Fruit fly (Drosophila melanogaster) ovary, adult (tissue): ENCODE results near the gene Pex7.

Source experiments
- CG17801 ChIP-seq: fragments of 200-800 bp; optimal IDR thresholded peaks from 2 replicates; lab custom pipeline; 2019; ENCODE audit warnings: missing biosample characterization, mild to moderate bottlenecking, missing genetic modification characterization, moderate library complexity; ENCODE audit not compliant: partially characterized antibody

Gene Pex7

DNA sequence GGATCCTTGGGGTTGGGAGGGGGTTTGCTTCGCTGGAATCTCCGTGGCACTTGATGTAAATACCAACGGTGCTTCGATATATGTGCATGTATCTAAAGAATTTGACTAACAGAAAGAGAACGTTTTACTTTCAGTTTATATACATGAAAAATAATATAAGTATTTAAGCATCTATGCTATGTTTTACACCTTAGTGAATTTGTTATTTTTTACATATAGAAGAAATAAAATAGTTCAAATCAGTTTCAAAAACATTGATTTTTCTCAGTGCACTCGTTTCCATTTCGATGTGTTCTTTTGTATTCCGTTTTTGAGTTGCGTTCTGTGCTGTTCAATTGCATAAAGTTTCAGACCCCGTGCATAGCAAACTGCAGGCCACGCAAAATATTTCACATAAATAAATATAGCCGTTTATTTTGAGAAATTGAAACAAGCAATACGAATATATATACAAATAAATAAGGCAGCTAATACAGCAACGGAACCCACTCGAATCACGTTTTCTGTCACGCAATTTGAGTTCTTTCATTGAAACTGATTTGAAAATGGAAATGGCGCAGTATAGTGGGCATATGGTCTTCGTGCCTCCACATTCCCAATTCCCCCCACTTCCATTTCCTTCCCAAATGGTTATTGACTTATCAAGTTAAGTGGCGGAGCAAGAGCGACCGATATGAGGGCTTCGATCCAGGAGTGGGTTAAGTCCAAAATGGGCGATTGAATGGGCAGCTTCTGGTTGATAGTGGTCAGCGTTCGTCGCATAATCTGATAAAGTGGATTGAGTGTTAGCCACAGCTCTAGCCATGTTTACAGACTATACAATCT, 35.8 kb downstream of the Pex7 start:
- peak; percentile 43 for TF ChIP-seq CG17801 (GFP tag; lab: Kevin White, UChicago)

DNA sequence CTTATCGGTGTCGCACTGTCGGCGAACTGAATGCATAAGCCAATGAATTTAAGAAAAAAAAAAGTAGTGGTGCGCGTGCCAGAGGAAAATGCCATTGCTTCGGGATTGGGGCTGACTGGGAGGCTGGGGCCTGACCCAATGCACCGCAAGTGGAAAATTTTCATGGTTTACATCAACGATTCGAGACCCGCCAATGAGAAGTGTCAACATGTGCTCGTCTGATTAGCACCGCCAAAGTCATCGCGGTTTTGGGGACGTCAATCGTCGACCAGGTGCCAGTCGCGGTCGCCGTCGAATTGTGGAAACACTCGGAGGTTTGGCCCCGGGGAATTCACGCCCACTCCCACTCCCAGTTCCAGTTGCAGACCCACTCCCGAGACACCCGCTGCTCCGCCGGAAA, 36.8 kb downstream of the Pex7 start:
- no peak for TF ChIP-seq CG17801 (GFP tag; lab: Kevin White, UChicago)

DNA sequence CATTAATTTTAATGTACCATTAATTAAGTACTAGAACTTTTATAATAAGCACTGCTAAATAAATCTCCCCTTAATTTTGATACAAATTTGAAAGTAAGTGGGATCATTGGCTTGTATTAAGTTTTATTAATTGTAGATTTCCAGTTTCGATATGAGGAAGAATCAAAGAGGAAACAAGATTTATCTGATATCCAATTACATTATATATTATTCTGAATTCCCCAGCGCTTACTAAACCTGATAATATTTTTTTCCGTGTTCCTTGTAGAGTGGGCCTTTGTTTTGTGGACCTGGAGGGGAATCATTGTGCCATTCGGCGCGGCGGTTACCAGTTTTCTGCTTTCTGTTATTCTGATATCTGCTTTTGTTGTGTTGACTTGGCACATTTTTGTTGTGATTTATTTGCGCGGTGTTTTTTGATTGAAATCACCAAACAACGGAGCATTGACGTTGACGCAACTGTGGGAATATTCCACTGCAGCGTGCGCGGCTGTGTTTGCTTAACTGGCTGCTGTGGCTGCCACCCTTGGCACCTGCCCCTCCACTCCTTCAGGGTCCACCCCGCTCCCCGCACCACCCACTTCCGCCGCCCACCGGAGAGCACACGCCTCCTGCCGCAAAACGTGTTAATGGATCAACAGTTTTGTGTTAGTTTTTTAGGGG, 37.6 kb downstream of the Pex7 start:
- no peak for TF ChIP-seq CG17801 (GFP tag; lab: Kevin White, UChicago)

dm6 chr3L:8686646-8687045, 39.7 kb downstream of the Pex7 start:
- TF ChIP-seq CG17801 (GFP tag; lab: Kevin White, UChicago) = no peak

- peak; percentile 30 for TF ChIP-seq CG17801 (GFP tag; lab: Kevin White, UChicago)
Observed at dm6 chr3L:8688694-8689291, 41.8 kb downstream of the Pex7 start.

dm6 chr3L:8689675-8690074, 42.7 kb downstream of the Pex7 start:
- no peak for TF ChIP-seq CG17801 (GFP tag; lab: Kevin White, UChicago)

- no peak for TF ChIP-seq CG17801 (GFP tag; lab: Kevin White, UChicago)
Observed at dm6 chr3L:8690630-8691029, 43.7 kb downstream of the Pex7 start.

- peak; percentile 70 for TF ChIP-seq CG17801 (GFP tag; lab: Kevin White, UChicago)
Observed at dm6 chr3L:8691891-8692874, 45.2 kb downstream of the Pex7 start.

dm6 chr3L:8693558-8694502, 46.9 kb downstream of the Pex7 start:
- TF ChIP-seq CG17801 (GFP tag; lab: Kevin White, UChicago) = no peak

DNA sequence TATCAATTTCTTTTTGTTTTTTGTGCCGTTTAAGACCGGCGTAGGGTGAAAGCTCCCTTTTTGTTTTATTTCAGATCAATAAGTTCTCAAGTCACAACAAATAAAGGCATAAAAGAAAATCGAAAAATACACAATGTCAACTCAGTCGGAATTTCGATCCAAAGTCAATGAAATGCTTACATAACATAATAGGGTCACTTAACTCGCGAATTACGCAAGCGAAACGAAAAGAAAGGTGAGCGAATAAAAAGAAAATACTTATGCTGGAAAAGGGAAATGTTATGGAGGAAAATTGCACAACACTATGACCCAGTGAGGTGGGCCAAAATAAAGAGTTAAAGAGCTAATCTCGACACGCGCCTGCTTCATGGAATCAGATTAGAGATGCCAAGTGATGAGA, 49.0 kb downstream of the Pex7 start:
- no peak for TF ChIP-seq CG17801 (GFP tag; lab: Kevin White, UChicago)

- peak; percentile 73 for TF ChIP-seq CG17801 (GFP tag; lab: Kevin White, UChicago)
Observed at dm6 chr3L:8696487-8696954, 49.6 kb downstream of the Pex7 start.

DNA sequence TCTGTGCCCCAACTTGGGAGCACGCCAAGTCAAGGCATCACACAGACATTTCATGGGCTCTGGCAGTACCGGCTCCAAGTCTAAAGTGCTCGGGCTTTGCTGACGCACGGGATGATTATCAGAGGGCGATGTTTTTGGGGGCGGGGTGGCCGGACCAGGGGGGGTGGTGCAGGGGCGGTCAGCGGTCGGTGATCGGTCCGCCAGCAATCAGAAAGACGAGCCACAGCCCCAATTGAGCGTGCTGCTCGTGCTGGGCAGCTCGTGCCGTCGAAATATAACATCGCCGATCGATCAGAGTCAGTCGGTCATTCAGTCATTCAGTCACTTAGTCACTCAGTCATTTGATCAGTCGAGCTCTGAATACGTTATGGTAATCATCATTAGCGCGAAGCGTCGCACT, 50.9 kb downstream of the Pex7 start:
- TF ChIP-seq CG17801 (GFP tag; lab: Kevin White, UChicago) = peak; percentile 13

DNA sequence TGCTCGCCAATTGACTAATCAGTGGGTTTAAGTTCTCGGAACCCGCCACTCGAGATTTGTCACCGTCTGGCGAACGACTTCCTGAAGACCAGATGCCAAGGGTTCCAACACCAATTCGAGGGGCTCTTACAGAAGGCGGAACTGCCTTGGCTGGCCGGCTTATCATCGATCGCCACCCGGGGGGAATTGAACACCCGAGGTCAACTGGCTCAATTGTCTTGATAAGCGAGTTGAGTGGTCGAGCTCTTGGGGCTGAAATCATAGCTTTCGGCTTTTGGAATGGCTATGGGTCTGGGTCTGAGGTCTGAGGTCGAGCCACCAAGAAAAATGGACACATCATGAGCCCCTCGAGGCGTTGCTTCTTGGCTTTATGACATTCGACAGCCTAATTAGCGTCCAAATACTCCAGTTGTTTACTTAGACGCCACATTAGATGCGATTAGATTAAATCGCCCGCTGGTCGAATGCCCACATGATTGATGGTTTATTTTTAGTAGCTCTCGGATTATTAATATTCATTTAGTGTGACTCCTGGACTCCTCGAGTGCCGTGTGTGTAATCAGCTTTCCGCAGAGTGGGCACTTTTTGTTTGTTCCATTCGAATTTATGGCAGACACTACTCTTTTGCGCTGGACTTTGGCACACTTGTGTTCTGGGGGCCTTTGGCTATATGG, 51.7 kb downstream of the Pex7 start:
- TF ChIP-seq CG17801 (GFP tag; lab: Kevin White, UChicago) = no peak
